Worm (Caenorhabditis elegans) whole organism, mixed stage, embryonic: ENCODE measurements around the gene ugt-65.

Experiments
- elt-3 ChIP-seq: fragments of 150-350 bp; optimal IDR thresholded peaks from 2 replicates; lab custom pipeline; 2014; ENCODE audit warnings: missing biosample characterization, missing genetic modification characterization
- ham-2 ChIP-seq: fragments of 200-800 bp; sonication (Bioruptor generic); optimal IDR thresholded peaks from 2 replicates; lab custom pipeline; 2018; ENCODE audit warnings: mild to moderate bottlenecking, missing genetic modification characterization, missing compliant biosample characterization
- mep-1 ChIP-seq: fragments of 150-350 bp; optimal IDR thresholded peaks from 2 replicates; lab custom pipeline; 2017; ENCODE audit warnings: missing biosample characterization, missing genetic modification reagents, missing genetic modification characterization, inconsistent platforms
- nhr-12 ChIP-seq: fragments of 150-350 bp; optimal IDR thresholded peaks from 2 replicates; lab custom pipeline; 2014; ENCODE audit warnings: missing biosample characterization, missing genetic modification characterization
- nhr-76 ChIP-seq: sonication (generic microtip); optimal IDR thresholded peaks from 2 replicates; lab custom pipeline; 2017; ENCODE audit warnings: missing biosample characterization, missing genetic modification characterization
- tbx-8 ChIP-seq: fragments of 200-800 bp; sonication (Bioruptor generic); optimal IDR thresholded peaks from 2 replicates; lab custom pipeline; 2018; ENCODE audit warnings: mild to moderate bottlenecking, missing genetic modification characterization, moderate library complexity, missing compliant biosample characterization

- TF ChIP-seq mep-1 (tag; lab: Kevin White, UChicago): no peak
- no peak for TF ChIP-seq nhr-12 (tag; lab: Kevin White, UChicago)
- no peak for TF ChIP-seq nhr-76 (tag; lab: Kevin White, UChicago)
- TF ChIP-seq tbx-8 (GFP tag; lab: Kevin White, UChicago): no peak
- no peak for TF ChIP-seq ham-2
- no peak for TF ChIP-seq elt-3 (tag; lab: Kevin White, UChicago)
These were observed 47.9 kb downstream of the ugt-65 start, which contains the start of gene igdb-2 for ce11 chrIV:12468359-12468758.
